Fruit fly (Drosophila melanogaster): ENCODE data around the gene CG12607.

CG12607 gene

dm6 chr3L:4480764-4481163 lies 34.4 kb downstream of the CG12607 start:
- TF ChIP-seq CG6808 (GFP tag; optimal IDR thresholded peaks at IDR 0.05) (no peak), Ets21C (GFP tag; optimal IDR thresholded peaks at IDR 0.05) (no peak), Ets96B (tag; optimal IDR thresholded peaks at IDR 0.05) (no peak), CG6276 (GFP tag; optimal IDR thresholded peaks at IDR 0.05) (no peak), CG9139 (GFP tag; optimal IDR thresholded peaks at IDR 0.05) (no peak), CG8319 (GFP tag; optimal IDR thresholded peaks at IDR 0.05) (no peak), fkh (GFP tag; optimal IDR thresholded peaks at IDR 0.05) (no peak), vri (GFP tag; optimal IDR thresholded peaks at IDR 0.05) (no peak)

DNA sequence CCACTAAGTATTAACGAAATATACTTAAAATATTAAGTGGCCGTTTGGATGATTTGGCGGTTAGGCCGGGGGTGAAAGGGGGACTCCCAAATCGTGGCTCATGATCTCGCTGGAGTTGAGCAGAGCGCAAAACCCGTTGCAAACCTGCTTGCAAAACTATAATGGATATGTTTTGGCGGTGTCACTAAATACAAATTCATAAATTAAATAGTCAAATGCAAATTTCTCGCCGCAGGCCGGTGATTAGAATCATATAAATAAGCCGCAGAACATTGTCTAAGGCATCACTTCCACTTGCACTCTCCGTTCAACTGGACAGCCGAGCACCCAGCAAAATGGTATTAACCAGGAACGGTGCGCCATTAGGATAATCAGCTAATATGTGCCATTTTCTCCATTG lies 36.1 kb downstream of the CG12607 start, which contains the start of gene CG11350:
CG11350 (plus strand) TSS at position 301 of the 400 bp plus-strand sequence.
- TF ChIP-seq CG31627 (GFP tag; optimal IDR thresholded peaks at IDR 0.05) (no peak), ss (GFP tag; optimal IDR thresholded peaks at IDR 0.05) (no peak), CG8119 (GFP tag; IDR thresholded peaks at IDR 0.05) (no peak)

dm6 chr3L:4484623-4485022 lies 38.2 kb downstream of the CG12607 start:
- TF ChIP-seq OdsH (GFP tag; optimal IDR thresholded peaks at IDR 0.05) (no peak), fd59A (GFP tag; optimal IDR thresholded peaks at IDR 0.05) (no peak), Eip93F (GFP tag; optimal IDR thresholded peaks at IDR 0.05) (no peak), ss (GFP tag; optimal IDR thresholded peaks at IDR 0.05) (no peak), CG11294 (GFP tag; IDR thresholded peaks at IDR 0.05) (no peak), achi (GFP tag; optimal IDR thresholded peaks at IDR 0.05) (peak; percentile 1), lz (GFP tag; optimal IDR thresholded peaks at IDR 0.05) (no peak), salr (GFP tag; optimal IDR thresholded peaks at IDR 0.05) (no peak), CG1621 (tag; optimal IDR thresholded peaks at IDR 0.05) (no peak), topi (GFP tag; optimal IDR thresholded peaks at IDR 0.05) (no peak), Met (GFP tag; optimal IDR thresholded peaks at IDR 0.05) (no peak), esn (GFP tag; optimal IDR thresholded peaks at IDR 0.05) (no peak), pdm3 (GFP tag; optimal IDR thresholded peaks at IDR 0.05) (no peak), Eip78C (GFP tag) (peak; percentile 65), CG9139 (GFP tag; optimal IDR thresholded peaks at IDR 0.05) (no peak), Hr4 (GFP tag; optimal IDR thresholded peaks at IDR 0.05) (peak; percentile 24), Smox (GFP tag; optimal IDR thresholded peaks at IDR 0.05) (peak; percentile 3)

DNA sequence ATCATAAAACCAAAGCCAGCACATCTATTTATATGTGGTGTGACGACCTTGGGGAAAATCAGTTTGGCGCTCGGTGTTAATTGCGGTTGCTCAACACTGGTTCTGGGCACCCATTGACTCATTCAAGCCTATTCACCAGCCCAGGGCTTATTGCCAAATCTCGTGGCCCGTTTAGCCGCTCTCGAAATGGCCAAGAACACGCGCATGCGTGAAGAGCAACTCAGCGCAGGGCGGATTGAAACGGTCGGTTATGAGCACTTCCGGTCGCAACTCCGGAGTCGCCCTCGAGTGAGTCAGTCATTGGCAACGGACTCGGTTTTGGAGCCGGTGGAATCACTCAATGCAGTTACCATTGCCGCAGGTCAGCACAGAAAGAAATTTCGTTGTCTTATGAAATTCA lies 43.1 kb downstream of the CG12607 start:
- TF ChIP-seq eg (GFP tag; IDR thresholded peaks at IDR 0.05) (no peak), Sox102F (GFP tag; optimal IDR thresholded peaks at IDR 0.05) (no peak), CG32006 (GFP tag; optimal IDR thresholded peaks at IDR 0.05) (no peak), CG3919 (GFP tag; optimal IDR thresholded peaks at IDR 0.05) (no peak)

dm6 chr3L:4490702-4491243 lies 44.4 kb downstream of the CG12607 start, which contains the start of gene CG13722:
CG13722 (minus strand) TSS chr3L:4490963.
- TF ChIP-seq CG8632 (GFP tag; optimal IDR thresholded peaks at IDR 0.05) (no peak), ss (GFP tag; optimal IDR thresholded peaks at IDR 0.05) (peak; percentile 28 to 79)

- TF ChIP-seq Blimp-1 (GFP tag; optimal IDR thresholded peaks at IDR 0.05): peak; percentile 56
- TF ChIP-seq Ets21C (GFP tag; optimal IDR thresholded peaks at IDR 0.05): no peak
- TF ChIP-seq ss (GFP tag; optimal IDR thresholded peaks at IDR 0.05): peak in 1 of 2 experiments; percentile 32
Measured at dm6 chr3L:4493609-4494008, 47.2 kb downstream of the CG12607 start.
